Fruit fly (Drosophila melanogaster) S2 (cell line): Measurements from ENCODE around the gene zye.

Source experiments
- CG8478 ChIP-seq: fragments of >200 bp; optimal IDR thresholded peaks from 2 replicates; lab custom pipeline; 2018
- CTCF ChIP-seq, 2 experiments: fragments of >200 bp; optimal IDR thresholded peaks; 2 replicates each; lab custom pipeline; 2018

dm6 chr3L:20471499-20472313 lies 58.3 kb downstream of the zye start:
- TF ChIP-seq CG8478: no peak
- no peak for TF ChIP-seq CTCF (optimal IDR thresholded peaks at IDR 0.05; lab: Kevin White, UChicago)
